Fruit fly (Drosophila melanogaster) whole organism: ENCODE measurements around the gene CG42857.

ENCODE experiments used
- CG8478 ChIP-seq: fragments of >200 bp; optimal IDR thresholded peaks from 2 replicates; lab custom pipeline; 2018; ENCODE audit warnings: inconsistent platforms
- Dll ChIP-seq: fragments of >200 bp; optimal IDR thresholded peaks from 2 replicates; lab custom pipeline; 2017
- EcR ChIP-seq, 2 experiments: fragments of >200 bp; optimal IDR thresholded peaks; 2 replicates each; lab custom pipeline; 2017; ENCODE audit warnings: missing biosample characterization in 2 of 2, missing genetic modification characterization in 2 of 2, missing genetic modification reagents in 2 of 2
- pan ChIP-seq: fragments of >200 bp; optimal IDR thresholded peaks from 2 replicates; lab custom pipeline; 2017
- psq ChIP-seq: fragments of >200 bp; optimal IDR thresholded peaks from 2 replicates; lab custom pipeline; 2017
- usp ChIP-seq: fragments of >200 bp; optimal IDR thresholded peaks from 2 replicates; lab custom pipeline; 2017; ENCODE audit warnings: missing biosample characterization, missing genetic modification characterization, mixed read lengths

The CG42857 gene

DNA sequence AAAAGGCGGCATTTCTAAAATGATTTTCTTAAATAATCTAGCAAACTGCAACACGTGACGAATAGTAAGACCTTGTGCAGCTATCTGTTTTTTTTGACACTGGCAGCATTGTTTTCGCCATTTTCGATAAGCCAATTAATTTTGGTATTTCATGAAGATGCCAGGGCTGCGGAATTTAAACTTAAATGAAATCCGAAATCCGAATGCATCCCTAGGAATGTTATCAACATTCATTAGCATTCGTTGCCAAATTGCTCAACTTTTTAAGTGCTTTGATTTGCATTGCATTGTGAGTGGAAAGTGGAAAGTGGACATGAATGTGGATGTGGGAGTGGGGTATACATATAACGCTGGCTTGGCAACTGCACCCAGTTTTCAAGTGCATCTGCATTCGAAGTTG is at the start of gene CG42857:
Gene CG42857 (minus strand): TSS at position 101 of the 400 bp plus-strand sequence.
- no peak for TF ChIP-seq EcR (GFP tag; optimal IDR thresholded peaks at IDR 0.05; lab: Kevin White, UChicago)
- no peak for TF ChIP-seq usp (GFP tag; lab: Kevin White, UChicago)
- no peak for TF ChIP-seq CG8478 (lab: Kevin White, UChicago)
- TF ChIP-seq pan (lab: Kevin White, UChicago): no peak
- TF ChIP-seq Dll (lab: Kevin White, UChicago): no peak
- no peak for TF ChIP-seq psq

DNA sequence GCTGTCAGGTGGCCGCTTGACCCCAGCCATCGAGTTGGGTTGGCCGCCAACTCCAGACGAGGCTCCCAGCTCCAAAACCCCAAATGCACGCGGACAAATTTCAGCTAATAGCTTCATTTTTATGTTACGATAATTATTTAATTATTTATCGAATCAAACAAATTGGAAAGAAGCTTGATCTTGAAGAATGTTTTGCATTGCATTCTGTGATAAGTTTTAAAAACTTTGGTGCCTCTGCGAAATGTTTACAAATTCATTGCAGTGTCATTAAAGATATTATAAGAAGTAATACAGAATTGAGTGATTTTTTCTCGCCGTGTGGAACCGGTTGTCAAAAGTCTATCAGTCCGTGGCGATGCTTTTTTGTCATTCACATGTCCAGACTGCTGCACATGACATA is 49.4 kb upstream of the CG42857 start:
- TF ChIP-seq EcR (GFP tag; optimal IDR thresholded peaks at IDR 0.05; lab: Kevin White, UChicago) (no peak), psq (no peak), pan (lab: Kevin White, UChicago) (no peak), CG8478 (lab: Kevin White, UChicago) (no peak), Dll (lab: Kevin White, UChicago) (no peak), usp (GFP tag; lab: Kevin White, UChicago) (no peak)

DNA sequence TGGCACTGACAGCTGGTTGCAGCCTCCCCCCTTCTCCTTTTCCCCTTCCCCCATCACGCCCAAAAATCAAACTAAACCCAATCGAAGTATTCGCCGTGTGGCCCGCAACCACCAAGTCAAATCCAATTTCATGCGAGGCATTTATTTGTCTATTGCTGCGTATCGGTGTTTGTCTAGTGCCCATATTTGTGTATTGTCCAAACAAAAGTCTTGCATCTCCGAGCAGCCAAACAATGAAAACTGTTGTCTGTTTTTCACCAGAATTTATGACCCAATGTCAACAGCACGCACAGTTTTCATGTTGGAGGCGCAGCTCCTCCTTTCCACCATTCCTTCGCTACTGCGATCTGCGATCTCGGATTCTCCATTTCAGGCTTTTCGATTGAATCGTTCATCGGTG is 49.0 kb upstream of the CG42857 start:
- TF ChIP-seq pan (lab: Kevin White, UChicago) (no peak), CG8478 (lab: Kevin White, UChicago) (no peak), Dll (lab: Kevin White, UChicago) (no peak), usp (GFP tag; lab: Kevin White, UChicago) (no peak), EcR (GFP tag; optimal IDR thresholded peaks at IDR 0.05; lab: Kevin White, UChicago) (no peak), psq (no peak)

DNA sequence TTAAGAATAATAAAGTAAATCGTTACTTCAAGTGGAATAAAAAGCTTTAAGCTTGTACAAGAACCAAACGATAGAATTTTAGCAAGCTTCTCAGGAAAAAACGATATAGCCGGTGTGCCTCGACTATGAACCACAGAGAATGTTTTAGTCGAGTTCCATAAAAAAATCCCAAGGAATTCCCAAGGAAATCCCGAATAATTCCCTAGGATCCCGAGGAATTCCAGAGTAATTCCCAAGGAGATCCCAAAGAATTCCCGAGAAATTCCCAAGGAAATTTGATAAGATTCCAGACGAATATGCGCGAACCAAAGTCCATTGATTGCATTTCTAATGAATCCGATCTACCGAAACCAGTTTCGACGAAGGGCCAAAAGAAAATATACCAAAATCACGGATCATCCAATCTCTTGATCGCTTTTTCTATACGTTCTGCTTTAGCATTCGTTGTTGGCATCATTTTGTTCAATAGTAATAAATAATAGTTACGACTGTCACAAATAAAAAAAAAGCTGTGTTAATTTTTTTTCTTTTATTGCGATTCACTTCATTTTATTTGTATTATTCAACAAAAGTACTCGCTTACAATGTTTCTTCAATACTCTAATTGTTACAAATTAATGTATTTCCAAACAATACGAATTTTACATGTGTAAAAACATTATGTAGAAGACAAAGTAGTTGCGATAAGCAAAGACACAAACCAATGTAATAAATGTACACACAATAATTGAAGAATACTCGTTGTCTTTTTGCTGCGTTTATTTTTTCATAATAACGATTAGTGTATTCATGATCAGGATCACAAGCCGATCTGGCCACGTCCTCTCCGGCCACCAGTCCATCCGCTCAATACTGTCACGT is 47.8 kb upstream of the CG42857 start:
- TF ChIP-seq usp (GFP tag; lab: Kevin White, UChicago) (no peak), CG8478 (lab: Kevin White, UChicago) (no peak), Dll (lab: Kevin White, UChicago) (no peak), EcR (GFP tag; optimal IDR thresholded peaks at IDR 0.05; lab: Kevin White, UChicago) (no peak), pan (lab: Kevin White, UChicago) (no peak), psq (no peak)

DNA sequence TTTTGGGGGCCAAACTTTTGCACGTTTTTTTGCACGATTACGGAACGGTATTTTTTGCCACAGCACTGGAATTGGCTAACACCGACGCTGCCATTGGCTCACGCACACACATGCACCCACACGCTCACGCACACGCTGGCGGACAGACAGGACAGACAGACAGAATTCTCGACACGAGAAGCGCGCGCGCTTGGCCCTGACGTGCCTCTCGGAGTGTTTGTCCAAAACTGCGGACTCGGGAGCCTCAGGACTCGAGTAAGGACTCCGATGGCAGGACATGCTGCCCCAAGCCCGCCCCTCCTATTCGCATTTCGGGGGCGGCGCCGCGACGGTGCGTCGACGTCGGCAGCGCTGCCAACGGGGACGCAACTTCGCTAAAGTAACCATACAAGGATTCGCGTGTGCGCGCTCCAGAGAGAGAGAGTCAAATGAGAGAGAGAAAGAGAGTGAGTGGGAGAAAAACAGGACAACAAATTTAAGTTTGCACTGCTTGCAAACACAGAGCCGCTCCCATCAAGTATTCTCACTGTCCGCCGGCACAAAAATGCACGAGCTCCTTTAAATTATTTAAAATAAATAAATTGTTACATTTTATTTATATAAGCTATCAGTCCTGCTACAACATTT is 47.0 kb upstream of the CG42857 start, which contains the start of gene Teh1:
Gene Teh1 (minus strand): TSS at position 210 of the 627 bp plus-strand sequence.
- no peak for TF ChIP-seq EcR (GFP tag; optimal IDR thresholded peaks at IDR 0.05; lab: Kevin White, UChicago)
- no peak for TF ChIP-seq pan (lab: Kevin White, UChicago)
- no peak for TF ChIP-seq Dll (lab: Kevin White, UChicago)
- TF ChIP-seq usp (GFP tag; lab: Kevin White, UChicago): no peak
- TF ChIP-seq CG8478 (lab: Kevin White, UChicago): no peak
- no peak for TF ChIP-seq psq

DNA sequence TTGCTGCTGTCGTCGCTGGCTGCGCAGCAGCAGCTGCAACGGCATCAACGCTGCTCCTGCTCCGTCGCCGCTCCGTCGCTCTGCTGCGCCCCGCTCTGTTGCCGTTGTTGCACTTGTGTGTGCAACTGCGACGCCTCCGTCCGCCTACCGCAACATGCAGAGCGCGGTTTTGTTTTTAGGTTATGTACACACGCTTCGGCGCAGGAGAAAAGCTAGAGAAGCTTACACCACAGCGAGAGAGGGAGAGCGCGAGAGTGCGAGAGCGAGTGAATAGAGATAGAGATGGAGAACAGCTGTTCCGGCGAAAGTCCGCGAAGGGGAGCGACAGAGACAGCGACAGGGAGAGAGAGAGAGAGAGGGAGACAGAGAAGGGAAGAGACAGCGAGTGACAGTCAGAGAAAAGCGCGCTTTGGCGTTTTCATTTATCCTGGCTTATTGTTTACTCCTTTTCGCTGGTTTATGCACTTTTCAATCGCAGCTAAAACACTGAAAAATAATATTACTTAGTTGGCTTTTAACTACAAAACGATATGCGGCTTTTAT is 44.9 kb upstream of the CG42857 start:
- no peak for TF ChIP-seq pan (lab: Kevin White, UChicago)
- TF ChIP-seq usp (GFP tag; lab: Kevin White, UChicago): no peak
- TF ChIP-seq EcR (GFP tag; optimal IDR thresholded peaks at IDR 0.05; lab: Kevin White, UChicago): no peak
- no peak for TF ChIP-seq Dll (lab: Kevin White, UChicago)
- TF ChIP-seq CG8478 (lab: Kevin White, UChicago): no peak
- no peak for TF ChIP-seq psq

DNA sequence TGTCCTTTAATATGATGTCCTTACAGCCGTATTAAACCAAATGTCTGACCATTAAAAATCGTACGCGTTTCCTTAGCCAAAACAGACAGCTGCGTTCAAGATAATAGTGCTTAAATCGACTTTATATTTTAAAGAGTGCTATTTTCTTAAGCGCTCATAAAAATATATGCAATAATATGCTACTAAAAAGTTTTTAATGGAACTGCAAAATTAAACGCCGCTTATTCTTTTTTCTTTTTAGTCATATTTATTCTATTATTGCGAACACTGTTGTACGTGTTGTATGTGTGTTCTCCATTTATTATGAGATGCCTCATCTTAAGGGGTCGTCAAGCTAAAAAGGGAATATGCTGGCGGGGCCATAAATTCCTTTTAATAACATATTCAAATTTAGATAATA is 39.6 kb upstream of the CG42857 start:
- no peak for TF ChIP-seq Dll (lab: Kevin White, UChicago)
- no peak for TF ChIP-seq usp (GFP tag; lab: Kevin White, UChicago)
- no peak for TF ChIP-seq pan (lab: Kevin White, UChicago)
- TF ChIP-seq EcR (GFP tag; optimal IDR thresholded peaks at IDR 0.05; lab: Kevin White, UChicago): no peak
- no peak for TF ChIP-seq CG8478 (lab: Kevin White, UChicago)
- no peak for TF ChIP-seq psq

DNA sequence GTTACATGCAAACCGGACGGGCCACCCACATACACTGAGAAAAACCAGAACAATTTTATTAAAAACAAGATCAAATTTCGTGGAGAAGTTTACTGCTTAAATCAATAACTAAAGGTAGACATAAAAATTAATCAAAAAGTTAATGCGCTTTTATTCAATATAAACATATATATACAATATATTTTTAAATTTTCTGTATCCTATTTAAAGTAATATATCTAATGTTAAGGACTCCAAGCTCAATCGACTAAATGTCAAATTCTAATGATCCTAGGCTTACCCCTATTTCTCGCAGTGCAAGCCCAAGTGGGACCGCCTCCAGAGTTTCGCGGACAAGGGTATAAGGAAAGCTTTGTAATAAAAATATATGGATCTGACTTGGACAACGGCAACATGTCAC is 36.8 kb upstream of the CG42857 start:
- TF ChIP-seq Dll (lab: Kevin White, UChicago) (no peak), CG8478 (lab: Kevin White, UChicago) (no peak), pan (lab: Kevin White, UChicago) (no peak)

DNA sequence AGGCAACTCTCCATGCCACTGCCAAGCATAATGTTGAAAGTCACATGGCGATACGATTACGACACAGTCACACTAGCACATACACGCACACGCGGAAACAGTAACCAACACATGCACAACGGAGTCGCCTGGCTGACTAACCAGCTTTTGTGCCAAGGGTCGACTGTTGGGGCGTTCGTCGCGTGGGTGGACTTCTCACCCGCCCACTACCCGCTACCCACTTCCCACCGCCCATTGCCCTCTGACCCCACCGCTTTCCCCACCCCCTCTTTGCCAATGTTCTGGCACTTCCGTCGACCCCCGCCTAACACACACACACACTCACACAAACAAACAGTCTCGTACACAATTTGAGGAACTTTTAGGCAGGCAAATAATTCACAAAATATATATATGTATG is 30.7 kb upstream of the CG42857 start:
- no peak for TF ChIP-seq psq
- no peak for TF ChIP-seq EcR (GFP tag; optimal IDR thresholded peaks at IDR 0.05; lab: Kevin White, UChicago)
- TF ChIP-seq usp (GFP tag; lab: Kevin White, UChicago): no peak
- TF ChIP-seq Dll (lab: Kevin White, UChicago): no peak

DNA sequence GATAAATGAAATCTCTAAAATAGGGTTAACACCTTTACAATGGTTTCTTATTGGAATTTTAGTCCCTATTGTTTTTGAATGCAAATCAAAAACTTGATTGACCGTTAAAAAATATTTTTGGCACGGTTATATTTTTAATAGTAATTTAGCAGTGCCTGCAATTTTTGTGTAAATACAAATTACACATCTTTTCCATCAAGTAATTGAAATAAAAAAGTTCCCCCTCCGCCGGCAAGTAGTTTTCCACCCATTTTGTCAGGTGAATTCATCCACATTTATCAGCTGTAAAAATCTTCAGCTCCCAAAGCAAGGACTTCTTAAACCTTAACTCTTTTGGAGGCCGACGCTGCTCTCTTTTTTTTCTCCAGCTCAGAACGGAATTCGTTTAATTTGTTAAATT is 2.7 kb upstream of the CG42857 start, which contains the start of gene CG34302:
Gene CG34302 (minus strand): TSS at position 101 of the 400 bp plus-strand sequence.
- no peak for TF ChIP-seq psq
- no peak for TF ChIP-seq usp (GFP tag; lab: Kevin White, UChicago)
- TF ChIP-seq CG8478 (lab: Kevin White, UChicago): no peak
- no peak for TF ChIP-seq Dll (lab: Kevin White, UChicago)
- TF ChIP-seq pan (lab: Kevin White, UChicago): no peak
- no peak for TF ChIP-seq EcR (GFP tag; optimal IDR thresholded peaks at IDR 0.05; lab: Kevin White, UChicago)

DNA sequence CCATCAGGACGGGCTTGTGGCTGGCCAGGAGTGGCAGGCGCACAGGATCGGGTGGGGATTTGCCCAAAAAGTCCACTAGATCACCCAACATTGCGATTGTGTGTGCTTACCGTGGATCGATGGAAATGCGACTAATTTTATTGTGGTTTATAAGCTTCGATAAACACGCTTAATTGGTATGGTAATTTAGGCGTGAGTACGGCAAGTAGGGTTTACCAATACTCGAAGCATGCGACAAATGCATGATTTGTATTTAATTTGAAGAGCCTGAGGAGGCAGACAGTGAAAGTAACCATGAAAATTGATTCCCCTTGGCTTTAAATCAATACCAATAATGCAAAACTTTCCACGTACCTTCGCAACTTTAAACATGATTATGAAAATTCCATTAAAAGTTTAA is 1.2 kb downstream of the CG42857 start, which contains the start of gene CG9458:
Gene CG9458 (minus strand): TSS at position 101 of the 400 bp plus-strand sequence.
- TF ChIP-seq CG8478 (lab: Kevin White, UChicago) (no peak), EcR (GFP tag; optimal IDR thresholded peaks at IDR 0.05; lab: Kevin White, UChicago) (no peak), psq (no peak), usp (GFP tag; lab: Kevin White, UChicago) (no peak), Dll (lab: Kevin White, UChicago) (no peak), pan (lab: Kevin White, UChicago) (no peak)
